Worm (Caenorhabditis elegans) whole organism, early embryonic: ENCODE measurements around the gene C29G2.3.
"Not testable (repeated sequence)": the region's sequence is repeated elsewhere in the genome, so short reads cannot be mapped to it uniquely, and the experiment has no call there.

Source experiments
- B0310.2 ChIP-seq: sonication (generic microtip); optimal IDR thresholded peaks from 2 replicates; lab custom pipeline; 2016; ENCODE audit warnings: mild to moderate bottlenecking, missing genetic modification characterization, missing compliant biosample characterization
- F13C5.2 ChIP-seq: sonication (generic microtip); optimal IDR thresholded peaks from 2 replicates; lab custom pipeline; 2017; ENCODE audit warnings: mild to moderate bottlenecking, missing genetic modification characterization, inconsistent platforms, missing compliant biosample characterization
- aly-1 ChIP-seq: sonication (generic microtip); optimal IDR thresholded peaks from 2 replicates; lab custom pipeline; 2016; ENCODE audit warnings: missing genetic modification characterization, missing compliant biosample characterization
- ama-1 ChIP-seq: fragments of 150-350 bp; optimal IDR thresholded peaks from 2 replicates; lab custom pipeline; 2014
- ceh-13 ChIP-seq: fragments of 200-800 bp; sonication (Bioruptor generic); optimal IDR thresholded peaks from 2 replicates; lab custom pipeline; 2018; ENCODE audit warnings: mild to moderate bottlenecking, missing genetic modification characterization, missing compliant biosample characterization
- ceh-36 ChIP-seq: sonication (generic microtip); optimal IDR thresholded peaks from 2 replicates; lab custom pipeline; 2016; ENCODE audit warnings: missing genetic modification characterization, inconsistent platforms, missing compliant biosample characterization
- ets-7 ChIP-seq: sonication (generic microtip); optimal IDR thresholded peaks from 2 replicates; lab custom pipeline; 2016; ENCODE audit warnings: missing genotype, missing genetic modification characterization, missing compliant biosample characterization
- flt-1 ChIP-seq: fragments of 200-800 bp; sonication (Bioruptor generic); IDR thresholded peaks from 2 replicates; pipeline ENCODE4 v1.3.6; 2022; ENCODE audit warnings: missing genetic modification characterization, missing compliant biosample characterization
- hmbx-1 ChIP-seq: sonication (generic microtip); optimal IDR thresholded peaks from 2 replicates; lab custom pipeline; 2016; ENCODE audit warnings: mild to moderate bottlenecking, missing genetic modification characterization, missing compliant biosample characterization
- hmg-4 ChIP-seq: fragments of 200-800 bp; sonication (Bioruptor generic); optimal IDR thresholded peaks from 2 replicates; lab custom pipeline; 2018; ENCODE audit warnings: mild to moderate bottlenecking, missing genetic modification characterization, missing compliant biosample characterization
- hnd-1 ChIP-seq: sonication (generic microtip); optimal IDR thresholded peaks from 2 replicates; lab custom pipeline; 2016; ENCODE audit warnings: missing genetic modification characterization, missing compliant biosample characterization
- pes-1 ChIP-seq: fragments of 200-800 bp; sonication (Bioruptor generic); IDR thresholded peaks from 2 replicates; pipeline ENCODE4 v1.3.6; 2022; ENCODE audit warnings: missing genetic modification reagents, missing genetic modification characterization, missing compliant biosample characterization
- scrt-1 ChIP-seq: fragments of 200-800 bp; sonication (Bioruptor generic); IDR thresholded peaks from 2 replicates; pipeline ENCODE4 v1.3.6; 2022; ENCODE audit warnings: missing genetic modification characterization, missing compliant biosample characterization
- sea-1 ChIP-seq: fragments of 200-800 bp; sonication (Bioruptor generic); conservative IDR thresholded peaks from 2 replicates; pipeline ENCODE4 v1.3.6; 2022; ENCODE audit warnings: missing genetic modification characterization, missing compliant biosample characterization
- tbx-11 ChIP-seq: fragments of 200-800 bp; sonication (Bioruptor generic); IDR thresholded peaks from 2 replicates; pipeline ENCODE4 v1.3.6; 2022; ENCODE audit warnings: missing genetic modification characterization, missing compliant biosample characterization
- tbx-37 ChIP-seq: fragments of 200-800 bp; sonication (Bioruptor generic); conservative IDR thresholded peaks from 2 replicates; pipeline ENCODE4 v1.3.6; 2022; ENCODE audit warnings: missing genetic modification reagents, missing genetic modification characterization, missing compliant biosample characterization
- tra-4 ChIP-seq: sonication (generic microtip); optimal IDR thresholded peaks from 2 replicates; lab custom pipeline; 2017; ENCODE audit warnings: missing genetic modification characterization, missing compliant biosample characterization

C29G2.3 gene

ce11 chrV:2580598-2580997 is at the start of gene C29G2.3:
Gene C29G2.3, plus strand, starts transcription at chrV:2580898.
- TF ChIP-seq ama-1 (lab: Kevin White, UChicago) (no peak), aly-1 (tag; lab: Kevin White, UChicago) (no peak), ets-7 (tag; lab: Kevin White, UChicago) (no peak), scrt-1 (no peak), ceh-13 (GFP tag; lab: Kevin White, UChicago) (no peak), B0310.2 (tag; lab: Kevin White, UChicago) (no peak), F13C5.2 (tag; lab: Kevin White, UChicago) (no peak), pes-1 (GFP tag; lab: Robert Waterston, UW) (no peak)

- not testable (repeated sequence) for TF ChIP-seq ceh-13 (GFP tag; lab: Kevin White, UChicago); ets-7 (tag; lab: Kevin White, UChicago); hmg-4
These were observed 44.4 kb upstream of the C29G2.3 start, which contains the start of gene Y45G12C.10 for ce11 chrV:2536309-2536708. Gene Y45G12C.10, minus strand, starts transcription at chrV:2536409.

- TF ChIP-seq scrt-1; hnd-1 (tag; lab: Kevin White, UChicago); hmbx-1 (tag; lab: Kevin White, UChicago): not testable (repeated sequence)
These were observed 19.3 kb upstream of the C29G2.3 start, which contains the start of gene gst-10 for ce11 chrV:2561390-2561789. Gene gst-10, plus strand, starts transcription at chrV:2561690.

ce11 chrV:2565525-2565924 is 15.2 kb upstream of the C29G2.3 start, which contains the start of gene Y45G12C.1:
Gene Y45G12C.1, plus strand, starts transcription at chrV:2565683.
- no peak for TF ChIP-seq aly-1 (tag; lab: Kevin White, UChicago)
- TF ChIP-seq tbx-11 (GFP tag; lab: Robert Waterston, UW), result no peak
- TF ChIP-seq B0310.2 (tag; lab: Kevin White, UChicago), result no peak
- TF ChIP-seq flt-1 (GFP tag; lab: Robert Waterston, UW), result no peak
- no peak for TF ChIP-seq scrt-1
- TF ChIP-seq sea-1, result no peak
- no peak for TF ChIP-seq hmg-4
- no peak for TF ChIP-seq ama-1 (lab: Kevin White, UChicago)

- no peak for TF ChIP-seq hmbx-1 (tag; lab: Kevin White, UChicago)
These were observed 10.1 kb upstream of the C29G2.3 start, which contains the start of gene srj-19 for ce11 chrV:2570643-2571042. Gene srj-19, minus strand, starts transcription at chrV:2570743.

ce11 chrV:2573108-2573507 is 7.6 kb upstream of the C29G2.3 start, which contains the start of gene srj-20:
Gene srj-20, minus strand, starts transcription at chrV:2573208.
- TF ChIP-seq ceh-36 (tag; lab: Kevin White, UChicago) (no peak), F13C5.2 (tag; lab: Kevin White, UChicago) (no peak), hmbx-1 (tag; lab: Kevin White, UChicago) (no peak), flt-1 (GFP tag; lab: Robert Waterston, UW) (no peak)

- TF ChIP-seq ceh-13 (GFP tag; lab: Kevin White, UChicago) (no peak), hmbx-1 (tag; lab: Kevin White, UChicago) (no peak), tra-4 (tag; lab: Kevin White, UChicago) (no peak), hmg-4 (no peak), F13C5.2 (tag; lab: Kevin White, UChicago) (no peak), ceh-36 (tag; lab: Kevin White, UChicago) (no peak), tbx-11 (GFP tag; lab: Robert Waterston, UW) (no peak), sea-1 (no peak)
These were observed 6.8 kb upstream of the C29G2.3 start, which contains the start of gene nhr-290 for ce11 chrV:2573881-2574280. Gene nhr-290, plus strand, starts transcription at chrV:2574181.

ce11 chrV:2575716-2576115 is 5.0 kb upstream of the C29G2.3 start:
- TF ChIP-seq ama-1 (lab: Kevin White, UChicago) (no peak), sea-1 (no peak), ceh-13 (GFP tag; lab: Kevin White, UChicago) (no peak), tbx-37 (no peak), ets-7 (tag; lab: Kevin White, UChicago) (no peak), tra-4 (tag; lab: Kevin White, UChicago) (no peak), aly-1 (tag; lab: Kevin White, UChicago) (no peak), tbx-11 (GFP tag; lab: Robert Waterston, UW) (no peak), scrt-1 (no peak), pes-1 (GFP tag; lab: Robert Waterston, UW) (no peak), hmg-4 (no peak), flt-1 (GFP tag; lab: Robert Waterston, UW) (no peak), hnd-1 (tag; lab: Kevin White, UChicago) (no peak), ceh-36 (tag; lab: Kevin White, UChicago) (no peak), hmbx-1 (tag; lab: Kevin White, UChicago) (no peak), B0310.2 (tag; lab: Kevin White, UChicago) (no peak), F13C5.2 (tag; lab: Kevin White, UChicago) (no peak)

ce11 chrV:2577603-2578002 is 3.1 kb upstream of the C29G2.3 start, which contains the start of gene srt-4:
Gene srt-4, plus strand, starts transcription at chrV:2577903.
- TF ChIP-seq tbx-37 (no peak), hnd-1 (tag; lab: Kevin White, UChicago) (no peak), hmbx-1 (tag; lab: Kevin White, UChicago) (no peak), ceh-36 (tag; lab: Kevin White, UChicago) (no peak), ets-7 (tag; lab: Kevin White, UChicago) (no peak), B0310.2 (tag; lab: Kevin White, UChicago) (no peak), scrt-1 (no peak), aly-1 (tag; lab: Kevin White, UChicago) (no peak), ceh-13 (GFP tag; lab: Kevin White, UChicago) (no peak), pes-1 (GFP tag; lab: Robert Waterston, UW) (no peak), tbx-11 (GFP tag; lab: Robert Waterston, UW) (no peak), tra-4 (tag; lab: Kevin White, UChicago) (no peak), sea-1 (no peak), flt-1 (GFP tag; lab: Robert Waterston, UW) (no peak), F13C5.2 (tag; lab: Kevin White, UChicago) (no peak)
